Worm (Caenorhabditis elegans): ENCODE measurements around the gene EEED8.3.

The EEED8.3 gene

ce11 chrII:5379614-5380077, 34.4 kb upstream of the EEED8.3 start, which contains the start of gene pkc-3 (continued):
- TF ChIP-seq egl-5 (tag; optimal IDR thresholded peaks at IDR 0.05), result no peak
- no peak for TF ChIP-seq nhr-237 (tag; optimal IDR thresholded peaks at IDR 0.05)
- TF ChIP-seq nhr-25 (tag; optimal IDR thresholded peaks at IDR 0.05), result peak; percentile 98

ce11 chrII:5384282-5384681, 29.8 kb upstream of the EEED8.3 start:
- TF ChIP-seq skn-1 (tag; optimal IDR thresholded peaks at IDR 0.05), result no peak
- peak; percentile 0 for TF ChIP-seq nhr-23 (tag; optimal IDR thresholded peaks at IDR 0.05)
- peak; percentile 8 for TF ChIP-seq nhr-43 (tag; optimal IDR thresholded peaks at IDR 0.05; ENCODE audit: poor library complexity, severe bottlenecking)

- TF ChIP-seq elt-2 (tag; optimal IDR thresholded peaks at IDR 0.05) (peak; percentile 3), nhr-12 (tag; optimal IDR thresholded peaks at IDR 0.05) (no peak)
Measured at ce11 chrII:5387217-5387616, 26.9 kb upstream of the EEED8.3 start, which contains the start of gene ccpp-6. TSS of gene ccpp-6 (minus strand) at chrII:5387317.

ce11 chrII:5388786-5389421, 25.2 kb upstream of the EEED8.3 start, which contains the start of gene rsp-4:
TSS of gene rsp-4 (minus strand) at chrII:5388836.
- TF ChIP-seq tbx-2 (tag; optimal IDR thresholded peaks at IDR 0.05), result no peak
- TF ChIP-seq jun-1 (tag; optimal IDR thresholded peaks at IDR 0.05), result no peak
- TF ChIP-seq hmg-11 (tag; optimal IDR thresholded peaks at IDR 0.05), result no peak
- no peak for TF ChIP-seq fkh-10 (GFP tag; optimal IDR thresholded peaks at IDR 0.05)
- TF ChIP-seq unc-39 (tag; optimal IDR thresholded peaks at IDR 0.05), result no peak
- TF ChIP-seq daf-12 (tag; optimal IDR thresholded peaks at IDR 0.05), result no peak
- TF ChIP-seq R02D3.7 (tag; optimal IDR thresholded peaks at IDR 0.05), result no peak
- TF ChIP-seq nhr-28 (tag; optimal IDR thresholded peaks at IDR 0.05), result no peak
- TF ChIP-seq unc-62 (GFP tag; optimal IDR thresholded peaks at IDR 0.05), result no peak
- no peak for TF ChIP-seq nhr-77 (tag; optimal IDR thresholded peaks at IDR 0.05)
- no peak for TF ChIP-seq lsy-12 (tag; optimal IDR thresholded peaks at IDR 0.05)

- TF ChIP-seq lsy-12 (tag; optimal IDR thresholded peaks at IDR 0.05) (peak; percentile 26), tbx-2 (tag; optimal IDR thresholded peaks at IDR 0.05) (peak; percentile 66), ceh-9 (tag; optimal IDR thresholded peaks at IDR 0.05) (no peak), fos-1 (tag; optimal IDR thresholded peaks at IDR 0.05) (no peak), aly-2 (tag; optimal IDR thresholded peaks at IDR 0.05) (peak; percentile 5), nhr-43 (tag; optimal IDR thresholded peaks at IDR 0.05; ENCODE audit: poor library complexity, severe bottlenecking) (peak; percentile 86), unc-39 (tag; optimal IDR thresholded peaks at IDR 0.05) (no peak), ceh-82 (tag; optimal IDR thresholded peaks at IDR 0.05) (peak; percentile 11), nhr-12 (tag; optimal IDR thresholded peaks at IDR 0.05) (no peak), nhr-77 (tag; optimal IDR thresholded peaks at IDR 0.05) (no peak), nhr-76 (tag; optimal IDR thresholded peaks at IDR 0.05) (no peak), R02D3.7 (tag; optimal IDR thresholded peaks at IDR 0.05) (peak; percentile 61), elt-2 (tag; optimal IDR thresholded peaks at IDR 0.05) (peak; percentile 79), ama-1 (optimal IDR thresholded peaks at IDR 0.05) (peak; percentile 73), lin-15B (tag; optimal IDR thresholded peaks at IDR 0.05) (peak; percentile 75), nhr-23 (tag; optimal IDR thresholded peaks at IDR 0.05) (peak; percentile 92), hmg-11 (tag; optimal IDR thresholded peaks at IDR 0.05) (peak; percentile 51), mml-1 (tag; optimal IDR thresholded peaks at IDR 0.05) (no peak), unc-62 (GFP tag; optimal IDR thresholded peaks at IDR 0.05) (no peak), ztf-4 (tag; optimal IDR thresholded peaks at IDR 0.05) (peak; percentile 58), sea-2 (GFP tag; optimal IDR thresholded peaks at IDR 0.05) (no peak), ZK546.5 (tag; optimal IDR thresholded peaks at IDR 0.05) (no peak), snpc-4 (tag; optimal IDR thresholded peaks at IDR 0.05) (peak; percentile 75), nhr-237 (tag; optimal IDR thresholded peaks at IDR 0.05) (no peak), pqm-1 (tag; optimal IDR thresholded peaks at IDR 0.05) (peak; percentile 29), ceh-16 (tag; optimal IDR thresholded peaks at IDR 0.05) (no peak), fkh-10 (GFP tag; optimal IDR thresholded peaks at IDR 0.05) (no peak), nhr-67 (tag; optimal IDR thresholded peaks at IDR 0.05) (no peak), nhr-25 (tag; optimal IDR thresholded peaks at IDR 0.05) (peak; percentile 92), nhr-11 (tag; optimal IDR thresholded peaks at IDR 0.05) (no peak), nfya-1 (tag; optimal IDR thresholded peaks at IDR 0.05; ENCODE audit: insufficient read depth) (peak; percentile 82), egl-5 (tag; optimal IDR thresholded peaks at IDR 0.05) (peak; percentile 64), eor-1 (tag; optimal IDR thresholded peaks at IDR 0.05) (no peak), elt-1 (tag; optimal IDR thresholded peaks at IDR 0.05) (no peak), lin-39 (tag; optimal IDR thresholded peaks at IDR 0.05) (peak; percentile 79), ceh-28 (tag; optimal IDR thresholded peaks at IDR 0.05) (peak; percentile 55), daf-12 (tag; optimal IDR thresholded peaks at IDR 0.05) (no peak), skn-1 (tag; optimal IDR thresholded peaks at IDR 0.05) (peak; percentile 57), pha-4 (tag; optimal IDR thresholded peaks at IDR 0.05) (peak; percentile 90), ztf-11 (tag; optimal IDR thresholded peaks at IDR 0.05) (no peak)
Measured at ce11 chrII:5389831-5390323, 24.2 kb upstream of the EEED8.3 start, which contains the start of gene ndx-6. TSS of gene ndx-6 (minus strand) at chrII:5389881.

All from whole organism, L3 larva.